Fruit fly (Drosophila melanogaster) whole organism, embryonic: ENCODE measurements around the gene Spn100A.
A peak's percentile ranks its signal among the peaks of the same experiment; 100 is the strongest.

Experiments used
- ATbp ChIP-seq: fragments of 200-800 bp; sonication (Bioruptor generic); optimal IDR thresholded peaks from 2 replicates; lab custom pipeline; 2017; ENCODE audit warnings: missing biosample characterization, mild to moderate bottlenecking, missing genetic modification characterization, missing genetic modification reagents
- CG10274 ChIP-seq: fragments of 200-800 bp; sonication (Bioruptor generic); optimal IDR thresholded peaks from 3 replicates; lab custom pipeline; 2017; ENCODE audit warnings: missing biosample characterization, mild to moderate bottlenecking, missing genetic modification characterization
- CG10979 ChIP-seq: fragments of 200-800 bp; sonication (Bioruptor generic); optimal IDR thresholded peaks from 2 replicates; lab custom pipeline; 2018; ENCODE audit warnings: missing biosample characterization, mild to moderate bottlenecking, missing genetic modification characterization, moderate library complexity
- CG12659 ChIP-seq: fragments of 200-800 bp; sonication (Bioruptor generic); optimal IDR thresholded peaks from 3 replicates; lab custom pipeline; 2017; ENCODE audit warnings: mild to moderate bottlenecking, missing biosample characterization, missing genetic modification reagents, missing genetic modification characterization
- CG13296 ChIP-seq: fragments of 200-800 bp; sonication (Bioruptor generic); optimal IDR thresholded peaks from 3 replicates; lab custom pipeline; 2018; ENCODE audit warnings: missing biosample characterization, mild to moderate bottlenecking, missing genetic modification characterization
- CG14667 ChIP-seq: fragments of 200-800 bp; sonication (Bioruptor generic); IDR thresholded peaks from 2 replicates; pipeline ENCODE4 v1.3.6; 2022; ENCODE audit warnings: missing biosample characterization, missing genetic modification characterization
- CG17186 ChIP-seq: fragments of 200-800 bp; sonication (Bioruptor generic); optimal IDR thresholded peaks from 3 replicates; lab custom pipeline; 2017; ENCODE audit warnings: missing biosample characterization, missing genetic modification reagents, missing genetic modification characterization
- CG34224 ChIP-seq: fragments of 200-800 bp; sonication (Bioruptor generic); IDR thresholded peaks from 3 replicates; pipeline ENCODE4 v1.3.6; 2022; ENCODE audit warnings: missing biosample characterization, missing genetic modification characterization; ENCODE audit not compliant: partially characterized antibody
- CG4730 ChIP-seq: fragments of 200-800 bp; sonication (Bioruptor generic); IDR thresholded peaks from 2 replicates; pipeline ENCODE4 v1.3.6; 2022; ENCODE audit warnings: missing biosample characterization, missing genetic modification characterization
- CG6689 ChIP-seq: fragments of 200-800 bp; sonication (Bioruptor generic); IDR thresholded peaks from 2 replicates; pipeline ENCODE4 v1.3.6; 2022; ENCODE audit warnings: missing biosample characterization, missing genetic modification characterization
- CG8359 ChIP-seq: fragments of 200-800 bp; sonication (Bioruptor generic); optimal IDR thresholded peaks from 2 replicates; lab custom pipeline; 2017; ENCODE audit warnings: missing biosample characterization, mild to moderate bottlenecking, missing genetic modification characterization, borderline replicate concordance
- CG8924 ChIP-seq: fragments of 200-800 bp; optimal IDR thresholded peaks from 3 replicates; lab custom pipeline; 2019; ENCODE audit warnings: missing biosample characterization, mild to moderate bottlenecking, missing genetic modification characterization, moderate library complexity
- Dref ChIP-seq: fragments of 200-800 bp; sonication (Bioruptor generic); IDR thresholded peaks from 2 replicates; pipeline ENCODE4 v1.3.6; 2022; ENCODE audit warnings: missing biosample characterization, missing genetic modification characterization
- E2f1 ChIP-seq: fragments of 200-800 bp; sonication (Bioruptor generic); IDR thresholded peaks from 2 replicates; pipeline ENCODE4 v1.3.6; 2022; ENCODE audit warnings: missing biosample characterization, missing genetic modification characterization
- Fer2 ChIP-seq: fragments of 200-800 bp; sonication (Bioruptor generic); optimal IDR thresholded peaks from 2 replicates; lab custom pipeline; 2018; ENCODE audit warnings: missing biosample characterization, mild to moderate bottlenecking, missing genetic modification characterization, moderate library complexity
- Hey ChIP-seq: fragments of 200-800 bp; sonication (Bioruptor generic); optimal IDR thresholded peaks from 3 replicates; lab custom pipeline; 2018; ENCODE audit warnings: missing biosample characterization, mild to moderate bottlenecking, missing genetic modification characterization
- Hsf ChIP-seq: fragments of 200-800 bp; sonication (Bioruptor generic); optimal IDR thresholded peaks from 3 replicates; lab custom pipeline; 2016; ENCODE audit warnings: missing biosample characterization, missing genetic modification characterization
- Kr ChIP-seq: fragments of 200-800 bp; sonication (Bioruptor generic); optimal IDR thresholded peaks from 2 replicates; lab custom pipeline; 2017; ENCODE audit warnings: missing biosample characterization, mild to moderate bottlenecking, missing genetic modification characterization
- Max ChIP-seq: fragments of 200-800 bp; sonication (Bioruptor generic); optimal IDR thresholded peaks from 2 replicates; lab custom pipeline; 2016; ENCODE audit warnings: missing biosample characterization, mild to moderate bottlenecking, missing genetic modification characterization
- Med ChIP-seq: fragments of 200-800 bp; sonication (Bioruptor generic); peaks from one replicate; lab custom pipeline; 2016; ENCODE audit warnings: missing biosample characterization, missing genetic modification characterization, mild to moderate bottlenecking, inconsistent platforms, moderate library complexity
- NK7.1 ChIP-seq: fragments of 200-800 bp; sonication (Bioruptor generic); optimal IDR thresholded peaks from 3 replicates; lab custom pipeline; 2016; ENCODE audit warnings: missing biosample characterization, missing genetic modification characterization
- Nf-YB ChIP-seq: fragments of 200-800 bp; sonication (Bioruptor generic); optimal IDR thresholded peaks from 3 replicates; lab custom pipeline; 2019; ENCODE audit warnings: missing biosample characterization, mild to moderate bottlenecking, missing genetic modification characterization, moderate library complexity
- Oli ChIP-seq: fragments of 200-800 bp; sonication (Bioruptor generic); optimal IDR thresholded peaks from 2 replicates; lab custom pipeline; 2018; ENCODE audit warnings: missing biosample characterization, mild to moderate bottlenecking, missing genetic modification characterization, moderate library complexity
- Optix ChIP-seq: fragments of 200-800 bp; sonication (Bioruptor generic); IDR thresholded peaks from 3 replicates; pipeline ENCODE4 v1.3.6; 2022; ENCODE audit warnings: missing biosample characterization, missing genetic modification characterization
- Ptx1 ChIP-seq: fragments of 200-800 bp; sonication (Bioruptor generic); IDR thresholded peaks from 2 replicates; pipeline ENCODE4 v1.3.6; 2022; ENCODE audit warnings: missing biosample characterization, missing genetic modification characterization
- Trl ChIP-seq, 3 experiments: fragments of >200 bp in 2 of 3; fragments of 200-800 bp in 1 of 3; sonication (Bioruptor generic) in 1 of 3; optimal IDR thresholded peaks; 2 replicates in 1 of 3; 3 replicates in 2 of 3; lab custom pipeline; 2016 to 2017; ENCODE audit warnings: missing biosample characterization in 1 of 3, missing genetic modification characterization in 1 of 3
- Xbp1 ChIP-seq: fragments of 200-800 bp; sonication (Bioruptor generic); optimal IDR thresholded peaks from 3 replicates; lab custom pipeline; 2016; ENCODE audit warnings: missing biosample characterization, mild to moderate bottlenecking, missing genetic modification characterization
- ab ChIP-seq: fragments of 200-800 bp; sonication (Bioruptor generic); optimal IDR thresholded peaks from 2 replicates; lab custom pipeline; 2016; ENCODE audit warnings: missing biosample characterization, missing genetic modification characterization
- crol ChIP-seq: fragments of 200-800 bp; sonication (Bioruptor generic); IDR thresholded peaks from 2 replicates; pipeline ENCODE4 v1.3.6; 2022; ENCODE audit warnings: missing biosample characterization, missing genetic modification characterization
- cwo ChIP-seq: fragments of 200-800 bp; sonication (Bioruptor generic); optimal IDR thresholded peaks from 3 replicates; lab custom pipeline; 2017; ENCODE audit warnings: missing biosample characterization, missing genetic modification characterization, mild to moderate bottlenecking, moderate library complexity, missing genetic modification reagents
- danr ChIP-seq: fragments of 200-800 bp; sonication (Bioruptor generic); IDR thresholded peaks from 2 replicates; pipeline ENCODE4 v1.3.6; 2022; ENCODE audit warnings: missing biosample characterization, missing genetic modification characterization
- dati ChIP-seq: fragments of 200-800 bp; sonication (Bioruptor generic); IDR thresholded peaks from 2 replicates; pipeline ENCODE4 v1.3.6; 2022; ENCODE audit warnings: missing biosample characterization, missing genetic modification characterization
- dysf ChIP-seq: fragments of 200-800 bp; sonication (Bioruptor generic); IDR thresholded peaks from 3 replicates; pipeline ENCODE4 v1.3.6; 2022; ENCODE audit warnings: missing biosample characterization, missing genetic modification characterization
- eve ChIP-seq, 2 experiments: fragments of >200 bp; optimal IDR thresholded peaks; 2 replicates each; lab custom pipeline; 2017; ENCODE audit warnings: missing biosample characterization in 2 of 2, missing genetic modification characterization in 2 of 2
- gcm ChIP-seq: fragments of 200-800 bp; sonication (Bioruptor generic); optimal IDR thresholded peaks from 2 replicates; lab custom pipeline; 2019; ENCODE audit warnings: missing biosample characterization, mild to moderate bottlenecking, missing genetic modification characterization, moderate library complexity
- gem ChIP-seq: fragments of 200-800 bp; sonication (Bioruptor generic); optimal IDR thresholded peaks from 2 replicates; lab custom pipeline; 2019; ENCODE audit warnings: missing biosample characterization, mild to moderate bottlenecking, missing genetic modification characterization, moderate library complexity
- gfzf ChIP-seq: fragments of 200-800 bp; sonication (Bioruptor generic); optimal IDR thresholded peaks from 2 replicates; lab custom pipeline; 2016; ENCODE audit warnings: missing biosample characterization, mild to moderate bottlenecking, missing genetic modification characterization, moderate library complexity
- gsb-n ChIP-seq: fragments of 200-800 bp; sonication (Bioruptor generic); optimal IDR thresholded peaks from 3 replicates; lab custom pipeline; 2018; ENCODE audit warnings: missing biosample characterization, mild to moderate bottlenecking, missing genetic modification characterization
- lilli ChIP-seq: fragments of 200-800 bp; sonication (Bioruptor generic); optimal IDR thresholded peaks from 3 replicates; lab custom pipeline; 2016; ENCODE audit warnings: missing biosample characterization, missing genetic modification characterization
- lov ChIP-seq, 2 experiments: fragments of 200-800 bp in 1 of 2; fragments of >200 bp in 1 of 2; sonication (Bioruptor generic) in 1 of 2; IDR thresholded peaks in 1 of 2; optimal IDR thresholded peaks in 1 of 2; 2 replicates in 1 of 2; 3 replicates in 1 of 2; pipeline versions ENCODE4 v1.3.6 to Lab custom; 2017 to 2022; ENCODE audit warnings: missing biosample characterization in 1 of 2, missing genetic modification characterization in 1 of 2
- ranshi ChIP-seq: fragments of 200-800 bp; sonication (Bioruptor generic); IDR thresholded peaks from 2 replicates; pipeline ENCODE4 v1.3.6; 2022; ENCODE audit warnings: missing biosample characterization, missing genetic modification characterization
- row ChIP-seq: fragments of 200-800 bp; sonication (Bioruptor generic); IDR thresholded peaks from 3 replicates; pipeline ENCODE4 v1.3.6; 2022; ENCODE audit warnings: missing biosample characterization, missing genetic modification characterization
- seq ChIP-seq: fragments of 200-800 bp; sonication (Bioruptor generic); IDR thresholded peaks from 2 replicates; pipeline ENCODE4 v1.3.6; 2022; ENCODE audit warnings: missing biosample characterization, missing genetic modification characterization
- sisA ChIP-seq: fragments of 200-800 bp; sonication (Bioruptor generic); IDR thresholded peaks from 2 replicates; pipeline ENCODE4 v1.3.6; 2022; ENCODE audit warnings: missing biosample characterization, missing genetic modification characterization
- slbo ChIP-seq: fragments of 200-800 bp; sonication (Bioruptor generic); IDR thresholded peaks from 2 replicates; pipeline ENCODE4 v1.3.6; 2022; ENCODE audit warnings: missing biosample characterization, missing genetic modification characterization
- sob ChIP-seq: fragments of 200-800 bp; sonication (Bioruptor generic); IDR thresholded peaks from 2 replicates; pipeline ENCODE4 v1.3.6; 2022; ENCODE audit warnings: missing biosample characterization, missing genetic modification characterization
- tll ChIP-seq, 2 experiments: fragments of 200-800 bp in 1 of 2; fragments of >200 bp in 1 of 2; sonication (Bioruptor generic) in 1 of 2; optimal IDR thresholded peaks; 2 replicates each; lab custom pipeline; 2017 to 2019; ENCODE audit warnings: missing biosample characterization in 2 of 2, missing genetic modification characterization in 2 of 2, mild to moderate bottlenecking in 1 of 2, moderate library complexity in 1 of 2
- ttk ChIP-seq: fragments of 200-800 bp; sonication (Bioruptor generic); IDR thresholded peaks from 2 replicates; pipeline ENCODE4 v2.1.2; 2022; ENCODE audit warnings: missing biosample characterization, missing genetic modification characterization
- vvl ChIP-seq: fragments of 200-800 bp; sonication (Bioruptor generic); IDR thresholded peaks from 2 replicates; pipeline ENCODE4 v1.3.6; 2022; ENCODE audit warnings: missing biosample characterization, missing genetic modification characterization

Spn100A gene

dm6 chr3R:30718442-30718841 is 28.0 kb downstream of the Spn100A start (continued):
- TF ChIP-seq Nf-YB (no peak), Dref (GFP tag; lab: Robert Waterston, UW) (no peak), eve (GFP tag; optimal IDR thresholded peaks at IDR 0.05; lab: Kevin White, UChicago) (no peak), Max (GFP tag; lab: Kevin White, UChicago) (no peak), sob (GFP tag; lab: Robert Waterston, UW) (peak; percentile 48; the same call in 1 of the 2 replicates), E2f1 (GFP tag; lab: Robert Waterston, UW) (no peak), lilli (GFP tag; lab: Kevin White, UChicago) (no peak), CG10979 (tag; lab: Kevin White, UChicago) (peak; percentile 41), dati (0 out of 2 replicates have a peak, but pooled peaks have one; percentile 22), ttk (GFP tag; lab: Robert Waterston, UW) (no peak), gcm (GFP tag; lab: Kevin White, UChicago) (no peak), Optix (GFP tag; lab: Robert Waterston, UW) (0 out of 3 replicates have a peak, but pooled peaks have one; percentile 29), cwo (GFP tag; lab: Kevin White, UChicago) (no peak), CG14667 (GFP tag; lab: Robert Waterston, UW) (peak; percentile 37; the same call in 1 of the 2 replicates), CG10274 (GFP tag; lab: Kevin White, UChicago) (no peak), CG17186 (no peak), Oli (tag; lab: Kevin White, UChicago) (peak; percentile 25), CG12659 (GFP tag; lab: Kevin White, UChicago) (no peak), sisA (0 out of 2 replicates have a peak, but pooled peaks have one; percentile 24), Trl (optimal IDR thresholded peaks at IDR 0.05; lab: Kevin White, UChicago) (no peak), Trl (GFP tag; optimal IDR thresholded peaks at IDR 0.05; lab: Kevin White, UChicago) (no peak), seq (no peak), ranshi (GFP tag; lab: Robert Waterston, UW) (peak; percentile 27; the same call in 1 of the 2 replicates), Fer2 (no peak), CG8359 (no peak), slbo (peak; percentile 37; the same call in 1 of the 2 replicates), CG13296 (GFP tag; lab: Kevin White, UChicago) (no peak), lov (optimal IDR thresholded peaks at IDR 0.05; lab: Kevin White, UChicago) (no peak), lov (GFP tag; IDR thresholded peaks at IDR 0.05; lab: Robert Waterston, UW) (0 out of 3 replicates have a peak, but pooled peaks have one; percentile 24), Med (GFP tag; lab: Kevin White, UChicago) (peak; percentile 75), Hsf (no peak), ATbp (GFP tag; lab: Kevin White, UChicago) (peak; percentile 22), Kr (GFP tag; lab: Kevin White, UChicago) (no peak), Hey (peak; percentile 91), CG6689 (GFP tag; lab: Robert Waterston, UW) (peak; percentile 25; the same call in 1 of the 2 replicates), gsb-n (tag; lab: Kevin White, UChicago) (peak; percentile 31), CG8924 (tag; lab: Kevin White, UChicago) (peak; percentile 5), Xbp1 (peak; percentile 16), crol (GFP tag; lab: Robert Waterston, UW) (no peak), vvl (GFP tag; lab: Robert Waterston, UW) (peak; percentile 63), CG4730 (0 out of 2 replicates have a peak, but pooled peaks have one; percentile 25), NK7.1 (GFP tag; lab: Kevin White, UChicago) (no peak), danr (0 out of 2 replicates have a peak, but pooled peaks have one; percentile 15), gem (peak; percentile 50), ab (GFP tag; lab: Kevin White, UChicago) (no peak), Ptx1 (GFP tag; lab: Robert Waterston, UW) (peak; percentile 54; the same call in 1 of the 2 replicates), gfzf (GFP tag; lab: Kevin White, UChicago) (no peak), tll (GFP tag; optimal IDR thresholded peaks at IDR 0.05; lab: Kevin White, UChicago) (no peak), row (GFP tag; lab: Robert Waterston, UW) (peak; percentile 71), CG34224 (no peak), dysf (GFP tag; lab: Robert Waterston, UW) (0 out of 3 replicates have a peak, but pooled peaks have one; percentile 35)
